Worm (Caenorhabditis elegans): Measurements from ENCODE around the gene F01D5.8.
"Not testable (repeated sequence)": the region's sequence is repeated elsewhere in the genome, so short reads cannot be mapped to it uniquely, and the experiment has no call there.

The F01D5.8 gene

DNA sequence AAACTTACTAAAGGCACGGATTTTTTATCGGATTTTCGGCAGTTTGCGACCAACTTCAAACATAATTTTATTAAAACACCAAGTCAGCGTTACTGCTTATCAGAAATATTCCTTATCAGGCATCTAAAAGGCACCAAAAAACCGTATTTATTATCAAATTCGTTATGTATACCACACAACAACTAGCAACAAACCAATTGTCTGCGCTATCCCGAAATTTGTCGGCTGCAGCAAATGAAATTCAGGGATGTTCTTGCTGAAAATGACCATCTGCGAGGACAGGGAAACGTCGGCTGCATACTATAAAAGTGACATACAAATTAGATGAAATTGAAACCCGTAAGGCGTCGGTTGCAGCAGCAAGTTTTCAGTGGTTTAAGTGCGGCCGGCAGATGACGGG is 12.5 kb upstream of the F01D5.8 start:
- TF ChIP-seq nhr-76 (tag; optimal IDR thresholded peaks at IDR 0.05) (no peak), unc-39 (tag; optimal IDR thresholded peaks at IDR 0.05) (no peak), sptf-1 (tag; optimal IDR thresholded peaks at IDR 0.05) (no peak), mls-2 (tag; optimal IDR thresholded peaks at IDR 0.05) (no peak), mep-1 (tag; optimal IDR thresholded peaks at IDR 0.05) (no peak)

DNA sequence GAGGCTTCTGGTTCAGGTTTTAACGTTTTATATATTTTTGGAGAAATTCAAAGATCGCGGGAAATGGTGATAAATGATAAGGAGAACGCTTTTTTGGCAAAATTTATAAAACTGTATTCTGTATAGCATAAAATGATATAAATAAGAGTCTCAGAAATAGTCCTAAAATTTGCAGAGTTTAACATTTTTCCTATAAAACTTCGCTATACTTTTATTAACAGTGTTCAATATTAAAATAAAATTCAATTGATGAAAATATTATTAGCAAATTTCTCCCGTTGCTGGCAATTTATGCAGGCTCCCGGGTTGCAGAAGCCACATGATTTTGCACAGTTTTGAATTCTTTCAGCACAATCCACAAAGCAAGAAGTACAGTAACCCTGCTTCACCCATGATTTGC is 11.5 kb upstream of the F01D5.8 start, which contains the start of gene F01D5.2:
F01D5.2 (minus strand) TSS at position 101 of the 400 bp plus-strand sequence.
- TF ChIP-seq unc-62 (GFP tag; optimal IDR thresholded peaks at IDR 0.05) (no peak), ceh-43 (GFP tag; optimal IDR thresholded peaks at IDR 0.05) (no peak)

DNA sequence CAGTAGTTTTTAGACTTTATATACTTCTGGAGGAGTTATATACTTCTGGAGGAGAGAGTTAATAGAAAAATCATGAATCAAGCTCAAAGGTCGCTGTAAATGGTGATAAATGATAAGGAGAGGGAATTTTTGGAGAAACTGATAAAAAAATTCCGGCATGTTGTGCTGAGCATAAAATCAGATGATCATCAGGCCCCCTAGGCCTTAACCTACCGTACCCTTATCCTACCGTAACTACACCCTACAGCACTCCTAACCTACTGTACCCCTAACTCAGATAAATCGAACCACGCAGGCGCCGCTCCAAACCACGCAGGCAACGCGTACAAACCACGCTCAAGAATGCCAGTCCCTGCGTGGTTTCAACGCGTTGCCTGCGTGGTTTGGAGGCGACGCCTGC is 10.5 kb upstream of the F01D5.8 start, which contains the start of gene F01D5.3:
F01D5.3 (minus strand) TSS at position 101 of the 400 bp plus-strand sequence.
- TF ChIP-seq elt-3, lsy-2, blmp-1 (tag; optimal IDR thresholded peaks at IDR 0.05): not testable (repeated sequence)

DNA sequence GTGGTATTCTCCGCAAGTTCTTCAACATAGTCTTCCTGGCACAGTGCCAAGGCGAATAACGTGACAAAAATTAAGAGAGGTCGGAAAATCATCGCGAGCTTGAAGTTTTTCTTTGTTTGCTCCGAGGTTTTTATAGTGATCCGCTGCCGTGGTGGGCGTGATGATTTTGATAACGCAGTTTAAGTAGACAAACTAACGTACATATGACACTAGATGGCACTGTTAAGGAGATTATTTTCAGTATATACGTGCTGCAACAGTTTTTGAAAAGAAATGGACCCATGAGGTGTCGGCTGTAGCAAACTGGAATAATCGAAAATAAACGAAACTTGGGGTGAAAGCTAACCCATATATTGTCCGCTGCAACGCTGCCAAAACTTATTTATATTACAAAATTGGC is 8.3 kb upstream of the F01D5.8 start, which contains the start of gene F01D5.5:
F01D5.5 (minus strand) TSS at position 101 of the 400 bp plus-strand sequence.
- TF ChIP-seq drap-1 (GFP tag; optimal IDR thresholded peaks at IDR 0.05) (no peak), lin-32 (GFP tag; optimal IDR thresholded peaks at IDR 0.05) (no peak), hlh-1 (tag; optimal IDR thresholded peaks at IDR 0.05) (no peak), nhr-12 (tag; optimal IDR thresholded peaks at IDR 0.05) (no peak), tbx-8 (GFP tag; optimal IDR thresholded peaks at IDR 0.05) (no peak), unc-120 (tag; optimal IDR thresholded peaks at IDR 0.05; ENCODE audit: poor library complexity, severe bottlenecking) (no peak), ham-2 (GFP tag; optimal IDR thresholded peaks at IDR 0.05) (no peak), mep-1 (tag; optimal IDR thresholded peaks at IDR 0.05) (no peak), sem-2 (GFP tag; optimal IDR thresholded peaks at IDR 0.05) (no peak), ceh-39 (tag; optimal IDR thresholded peaks at IDR 0.05) (no peak)

DNA sequence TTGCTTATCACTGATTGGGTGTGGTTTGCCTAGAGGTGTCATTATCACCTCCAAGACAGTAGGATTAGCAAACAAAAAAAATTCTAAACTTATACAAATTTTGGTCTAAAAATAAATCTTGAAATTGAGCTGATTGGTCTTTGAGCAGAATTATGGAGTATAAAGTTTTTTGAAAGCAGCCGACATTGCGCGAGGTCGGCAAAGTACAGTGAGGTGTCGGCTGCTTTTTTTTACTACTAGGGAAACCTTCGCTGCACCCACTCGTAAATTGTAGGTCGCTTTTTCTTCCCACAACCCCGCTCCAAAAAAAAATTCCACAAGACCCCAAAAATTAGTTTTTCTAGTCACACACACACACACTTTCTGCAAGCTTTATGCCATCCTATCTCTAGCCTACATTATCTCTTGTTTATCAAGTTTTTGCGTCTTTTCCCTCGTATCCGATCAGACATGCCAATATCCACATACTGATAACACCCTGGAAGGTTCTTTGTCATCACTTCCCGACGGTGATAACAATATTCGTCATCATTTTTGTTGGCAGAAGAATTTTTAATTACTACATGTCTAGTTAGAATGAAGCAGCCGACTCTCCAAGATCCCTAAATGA is 6.6 kb upstream of the F01D5.8 start:
- TF ChIP-seq ces-1 (GFP tag; optimal IDR thresholded peaks at IDR 0.05): no peak
- peak; percentile 68 for TF ChIP-seq elt-3 (tag; optimal IDR thresholded peaks at IDR 0.05)

DNA sequence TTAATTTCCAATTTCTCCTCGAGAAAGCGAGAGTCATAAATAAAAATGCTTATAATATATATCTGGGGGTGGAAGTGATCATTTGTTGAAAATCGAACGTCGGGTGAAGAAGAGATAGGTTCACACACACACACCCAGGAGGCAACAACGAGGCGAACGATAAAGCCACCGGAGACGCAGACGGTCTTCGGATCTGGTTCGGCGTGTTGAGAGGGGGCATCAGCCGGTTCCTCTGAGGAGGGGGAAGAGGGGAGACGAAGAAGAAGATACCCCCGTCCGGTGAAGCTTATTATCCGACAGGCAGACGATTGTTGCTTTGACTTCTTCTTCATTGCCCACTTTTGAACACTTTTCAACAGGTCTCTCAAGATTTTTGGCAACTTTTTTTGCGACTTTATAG is 5.7 kb upstream of the F01D5.8 start:
- TF ChIP-seq ces-1 (GFP tag; optimal IDR thresholded peaks at IDR 0.05) (no peak), unc-39 (tag; optimal IDR thresholded peaks at IDR 0.05) (no peak), ceh-43 (GFP tag; optimal IDR thresholded peaks at IDR 0.05) (no peak), flh-1 (GFP tag; optimal IDR thresholded peaks at IDR 0.05) (no peak), ham-2 (GFP tag; optimal IDR thresholded peaks at IDR 0.05) (peak; percentile 53), tbx-8 (GFP tag; optimal IDR thresholded peaks at IDR 0.05) (no peak)

DNA sequence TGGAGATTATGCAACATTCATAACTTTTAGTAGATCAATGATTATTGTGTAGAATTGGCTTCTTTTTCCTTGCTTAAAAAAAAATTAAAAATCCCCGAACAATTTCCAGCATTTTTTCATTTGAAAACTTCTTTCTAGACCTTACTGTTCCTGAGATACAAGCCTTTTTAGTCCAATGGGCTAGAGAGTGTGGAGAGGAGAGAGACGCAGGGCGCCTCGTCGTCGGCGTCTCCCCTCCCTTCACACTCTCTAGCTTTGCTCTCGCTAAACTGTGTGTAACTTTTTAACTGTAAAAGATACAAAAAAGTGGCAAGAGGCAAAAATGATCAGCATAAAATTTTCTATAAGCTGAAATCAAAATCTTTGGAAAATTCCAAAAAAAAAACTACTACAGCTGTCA is 5.3 kb upstream of the F01D5.8 start:
- TF ChIP-seq ztf-11 (tag; optimal IDR thresholded peaks at IDR 0.05) (no peak), flh-1 (GFP tag; optimal IDR thresholded peaks at IDR 0.05) (no peak), lin-13 (tag; optimal IDR thresholded peaks at IDR 0.05) (no peak), ces-1 (GFP tag; optimal IDR thresholded peaks at IDR 0.05) (no peak), sem-2 (GFP tag; optimal IDR thresholded peaks at IDR 0.05) (no peak), drap-1 (GFP tag; optimal IDR thresholded peaks at IDR 0.05) (no peak), ceh-43 (GFP tag; optimal IDR thresholded peaks at IDR 0.05) (no peak), elt-3 (tag; optimal IDR thresholded peaks at IDR 0.05) (no peak), nhr-76 (tag; optimal IDR thresholded peaks at IDR 0.05) (no peak), nhr-237 (tag; optimal IDR thresholded peaks at IDR 0.05) (no peak), ham-2 (GFP tag; optimal IDR thresholded peaks at IDR 0.05) (no peak)

DNA sequence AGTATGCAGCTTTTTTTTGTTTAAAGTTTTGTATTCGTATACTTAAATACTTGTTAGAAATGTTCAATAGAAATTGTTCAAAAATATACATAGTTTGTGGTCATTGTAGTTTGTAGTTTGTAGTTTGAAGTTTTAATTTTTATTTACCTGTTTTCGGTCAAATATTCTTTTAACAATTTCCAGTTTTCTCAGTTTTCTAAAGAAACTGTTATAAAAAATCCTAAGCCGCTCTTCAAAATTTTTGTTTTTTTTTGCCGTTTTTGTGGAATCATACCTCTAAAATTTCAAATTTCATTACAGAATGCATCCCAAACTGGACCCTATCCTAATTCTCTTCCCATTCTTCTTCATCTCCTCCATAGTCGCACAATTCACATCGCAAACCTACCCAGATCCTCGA is 4.3 kb upstream of the F01D5.8 start, which contains the start of gene F01D5.6:
F01D5.6 (plus strand) TSS at position 301 of the 400 bp plus-strand sequence.
- TF ChIP-seq sptf-1 (tag; optimal IDR thresholded peaks at IDR 0.05) (no peak), lsy-2 (tag; optimal IDR thresholded peaks at IDR 0.05) (no peak), mab-5 (tag; optimal IDR thresholded peaks at IDR 0.05) (no peak), elt-1 (tag; optimal IDR thresholded peaks at IDR 0.05; ENCODE audit: borderline replicate concordance, insufficient read depth) (no peak), nhr-28 (tag; optimal IDR thresholded peaks at IDR 0.05) (no peak)

All from whole organism, mixed stage, embryonic.